ENCODE assay signal across 2 worm cellular contexts in the genomic region with DNA sequence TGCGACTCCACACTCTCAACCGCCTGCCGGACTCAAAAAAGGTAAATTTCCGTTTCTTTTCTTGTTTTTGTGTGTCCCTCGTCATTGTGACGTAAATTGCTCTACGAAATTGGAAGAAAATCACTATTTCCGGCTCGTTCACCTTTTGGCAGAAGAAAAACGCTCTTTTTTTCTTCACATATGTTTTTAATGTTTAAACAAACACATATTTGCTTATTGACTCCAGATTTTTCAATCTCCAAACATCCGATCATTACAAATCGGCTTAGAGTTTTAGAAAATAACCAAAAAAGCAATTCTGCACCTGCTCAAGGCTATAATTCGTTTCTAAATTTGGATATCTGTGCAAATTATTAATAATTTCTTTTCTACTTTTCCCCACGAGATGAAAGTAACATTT.
A peak's percentile ranks its signal among the peaks of the same experiment; 100 is the strongest.
TF ChIP-seq lines count a peak whose summit lies in the region.

No protein-coding gene starts in this region.

TF ChIP-seq in whole organism, L1 larva, 84 proteins besides CTCF, POLR2A, EP300 and RAD21:
- TF ChIP-seq dsc-1 (tag; optimal IDR thresholded peaks at IDR 0.05; lab: Kevin White, UChicago) (peak; percentile 92), ztf-4 (tag; optimal IDR thresholded peaks at IDR 0.05; lab: Kevin White, UChicago) (no peak), fkh-4 (tag; optimal IDR thresholded peaks at IDR 0.05; lab: Kevin White, UChicago; ENCODE audit: borderline replicate concordance) (peak; percentile 77), nhr-84 (tag; optimal IDR thresholded peaks at IDR 0.05; lab: Kevin White, UChicago) (no peak)

TF ChIP-seq in whole organism, L4 larva, 104 proteins besides CTCF, POLR2A, EP300 and RAD21:
- no peak for TF ChIP-seq ztf-7 (tag; optimal IDR thresholded peaks at IDR 0.05; lab: Kevin White, UChicago)
- TF ChIP-seq skn-1 (tag; optimal IDR thresholded peaks at IDR 0.05; lab: Kevin White, UChicago): no peak
- 0 out of 2 replicates have a peak, but pooled peaks have one; percentile 13 for TF ChIP-seq Y75B8A.6 (GFP tag; IDR thresholded peaks at IDR 0.05; lab: Robert Waterston, UW)
- no peak for TF ChIP-seq lin-39 (tag; optimal IDR thresholded peaks at IDR 0.05; lab: Kevin White, UChicago)
